Worm (Caenorhabditis elegans) whole organism, L3 larva: ENCODE measurements around the gene F56D6.6.

Experiments used
- jun-1 ChIP-seq: fragments of 150-350 bp; optimal IDR thresholded peaks from 2 replicates; lab custom pipeline; 2014; ENCODE audit warnings: missing biosample characterization, missing genetic modification reagents, missing genetic modification characterization
- nfya-1 ChIP-seq: sonication (generic microtip); optimal IDR thresholded peaks from 2 replicates; lab custom pipeline; 2017; ENCODE audit warnings: missing genetic modification characterization, mild to moderate bottlenecking, missing compliant biosample characterization, antibody characterized with exemption, moderate library complexity; ENCODE audit not compliant: insufficient read depth
- nhr-28 ChIP-seq: fragments of 150-350 bp; optimal IDR thresholded peaks from 2 replicates; lab custom pipeline; 2014; ENCODE audit warnings: missing biosample characterization, missing genetic modification characterization
- sea-2 ChIP-seq: fragments of 150-350 bp; sonication (generic microtip); optimal IDR thresholded peaks from 4 replicates; lab custom pipeline; 2014; ENCODE audit warnings: missing biosample characterization, missing genetic modification reagents, missing genetic modification characterization

ce11 chrIV:3867252-3867651, 35.8 kb upstream of the F56D6.6 start, which contains the start of gene F37C4.4:
- no peak for TF ChIP-seq jun-1
- no peak for TF ChIP-seq nhr-28
- TF ChIP-seq sea-2 = no peak
- no peak for TF ChIP-seq nfya-1
